Fruit fly (Drosophila melanogaster): ENCODE results near the gene CG9777.
A peak's percentile ranks its signal among the peaks of the same experiment; 100 is the strongest.

Gene CG9777

DNA sequence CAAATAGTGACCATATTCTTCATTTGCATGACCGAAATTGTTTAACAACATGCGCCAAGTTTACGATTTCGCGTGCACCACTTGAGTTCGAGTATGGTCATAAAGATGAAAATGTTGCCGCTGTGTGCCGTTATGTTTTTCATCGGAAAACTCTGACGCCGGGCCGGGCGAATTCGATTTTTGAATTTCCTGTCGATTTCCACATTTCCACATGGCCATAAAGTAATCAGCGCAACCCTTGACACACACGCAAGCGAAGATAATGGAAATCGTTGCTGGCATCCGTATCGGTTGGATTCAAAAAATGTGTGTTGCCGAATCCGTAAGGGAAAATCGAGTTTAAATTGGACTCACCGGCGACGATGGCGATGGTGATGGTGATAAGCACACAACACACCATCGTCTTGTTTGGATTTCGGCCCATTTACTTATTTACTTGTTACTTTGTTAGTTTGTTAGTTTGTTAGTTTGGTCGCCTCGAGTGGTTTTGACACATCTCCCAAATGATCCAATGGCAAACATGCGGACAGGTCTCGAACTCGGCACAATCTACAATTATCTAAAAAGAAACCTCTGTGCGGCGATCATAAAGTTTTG is 12.6 kb upstream of the CG9777 start:
- peak; percentile 61 for TF ChIP-seq CG17568 (GFP tag; optimal IDR thresholded peaks at IDR 0.05)
- TF ChIP-seq Bgb (GFP tag; IDR thresholded peaks at IDR 0.05; ENCODE audit: partially characterized antibody) = no peak
- TF ChIP-seq jigr1 (GFP tag; IDR thresholded peaks at IDR 0.05) = no peak
- TF ChIP-seq kay (GFP tag; optimal IDR thresholded peaks at IDR 0.05) = no peak
- TF ChIP-seq Jarid2 (GFP tag; optimal IDR thresholded peaks at IDR 0.05) = peak; percentile 3
- no peak for TF ChIP-seq Dip2 (GFP tag; IDR thresholded peaks at IDR 0.05)
- peak; percentile 37 for TF ChIP-seq nau (GFP tag; optimal IDR thresholded peaks at IDR 0.05)
- TF ChIP-seq CG12219 (GFP tag; optimal IDR thresholded peaks at IDR 0.05) = peak; percentile 55
- peak; percentile 83 for TF ChIP-seq CG6813 (GFP tag; optimal IDR thresholded peaks at IDR 0.05)
- TF ChIP-seq CG10321 (GFP tag; IDR thresholded peaks at IDR 0.05) = no peak
- no peak for TF ChIP-seq CG1832 (GFP tag; optimal IDR thresholded peaks at IDR 0.05)
- peak; percentile 51 for TF ChIP-seq Mes4 (GFP tag; optimal IDR thresholded peaks at IDR 0.05)
- TF ChIP-seq Hr39 (optimal IDR thresholded peaks at IDR 0.05) = no peak
- peak; percentile 54 for TF ChIP-seq btn (GFP tag; optimal IDR thresholded peaks at IDR 0.05)
- peak; percentile 75 for TF ChIP-seq CG1603 (tag; optimal IDR thresholded peaks at IDR 0.05)
- TF ChIP-seq CG8924 (tag; optimal IDR thresholded peaks at IDR 0.05) = peak; percentile 27
- peak; percentile 13 for TF ChIP-seq CG12391 (tag; optimal IDR thresholded peaks at IDR 0.05)
- peak; percentile 66 for TF ChIP-seq CG7745 (tag; optimal IDR thresholded peaks at IDR 0.05)
- no peak for TF ChIP-seq Mad (GFP tag; optimal IDR thresholded peaks at IDR 0.05)
- TF ChIP-seq Drgx (GFP tag; IDR thresholded peaks at IDR 0.05) = no peak
- peak; percentile 59 for TF ChIP-seq CG12236 (GFP tag; optimal IDR thresholded peaks at IDR 0.05)
- TF ChIP-seq Ets65A (GFP tag) = no peak
- no peak for TF ChIP-seq Dad (GFP tag; optimal IDR thresholded peaks at IDR 0.05)
- peak; percentile 14 for TF ChIP-seq CG12942 (GFP tag; optimal IDR thresholded peaks at IDR 0.05)
- peak; percentile 38 for TF ChIP-seq Side (GFP tag; optimal IDR thresholded peaks at IDR 0.05)
- TF ChIP-seq sim (GFP tag; IDR thresholded peaks at IDR 0.05) = no peak
- peak; percentile 8 for TF ChIP-seq CG18476 (GFP tag; optimal IDR thresholded peaks at IDR 0.05)
- TF ChIP-seq gem (tag; optimal IDR thresholded peaks at IDR 0.05) = peak; percentile 60
- TF ChIP-seq fd102C (GFP tag; optimal IDR thresholded peaks at IDR 0.05) = peak; percentile 68
- peak; percentile 65 for TF ChIP-seq CG11398 (GFP tag; optimal IDR thresholded peaks at IDR 0.05)
- TF ChIP-seq Poxn (GFP tag; IDR thresholded peaks at IDR 0.05) = no peak
- TF ChIP-seq gce (GFP tag; IDR thresholded peaks at IDR 0.05) = 0 out of 3 replicates have a peak, but pooled peaks have one; percentile 60
- TF ChIP-seq CG1792 (GFP tag; optimal IDR thresholded peaks at IDR 0.05) = no peak
- TF ChIP-seq CG7839 (tag; optimal IDR thresholded peaks at IDR 0.05) = no peak
- TF ChIP-seq pum (GFP tag; optimal IDR thresholded peaks at IDR 0.05) = no peak
- no peak for TF ChIP-seq CG12659 (GFP tag; optimal IDR thresholded peaks at IDR 0.05)
- no peak for TF ChIP-seq Adf1 (GFP tag; IDR thresholded peaks at IDR 0.05)
- no peak for TF ChIP-seq D (optimal IDR thresholded peaks at IDR 0.05)
- peak; percentile 37 for TF ChIP-seq D (GFP tag; optimal IDR thresholded peaks at IDR 0.05)
- TF ChIP-seq CG14050 (GFP tag; IDR thresholded peaks at IDR 0.05) = peak; percentile 29; the same call in 2 of the 3 replicates
- TF ChIP-seq pita (GFP tag; optimal IDR thresholded peaks at IDR 0.05) = no peak
- TF ChIP-seq CG6654 (GFP tag; optimal IDR thresholded peaks at IDR 0.05) = no peak
- no peak for TF ChIP-seq slou (GFP tag; optimal IDR thresholded peaks at IDR 0.05)
- no peak for TF ChIP-seq amos (GFP tag; IDR thresholded peaks at IDR 0.05; ENCODE audit: partially characterized antibody)
- no peak for TF ChIP-seq CG12155 (GFP tag; optimal IDR thresholded peaks at IDR 0.05)
- TF ChIP-seq CG17829 (tag; optimal IDR thresholded peaks at IDR 0.05) = no peak
- TF ChIP-seq CG1233 (GFP tag; optimal IDR thresholded peaks at IDR 0.05) = peak; percentile 54
- TF ChIP-seq trh (GFP tag; optimal IDR thresholded peaks at IDR 0.05) = no peak
- peak; percentile 83 for TF ChIP-seq Med (GFP tag)
- no peak for TF ChIP-seq CG14860 (GFP tag; IDR thresholded peaks at IDR 0.05; ENCODE audit: partially characterized antibody)
- TF ChIP-seq tgo (GFP tag; IDR thresholded peaks at IDR 0.05) = no peak
